Fruit fly (Drosophila melanogaster) whole organism, embryonic: ENCODE results near the gene Tmem214.

Experiments
- B-H2 ChIP-seq: fragments of 200-800 bp; sonication (Bioruptor generic); optimal IDR thresholded peaks from 2 replicates; lab custom pipeline; 2018; ENCODE audit warnings: missing biosample characterization, mild to moderate bottlenecking, missing genetic modification characterization
- Bgb ChIP-seq: fragments of 200-800 bp; sonication (Bioruptor generic); IDR thresholded peaks from 2 replicates; pipeline ENCODE4 v1.3.6; 2022; ENCODE audit warnings: missing biosample characterization, missing genetic modification characterization; ENCODE audit not compliant: partially characterized antibody
- CG1024 ChIP-seq: fragments of 200-800 bp; sonication (Bioruptor generic); IDR thresholded peaks from 2 replicates; pipeline ENCODE4 v1.3.6; 2022; ENCODE audit warnings: missing biosample characterization, missing genetic modification characterization
- CG10366 ChIP-seq: fragments of 200-800 bp; sonication (Bioruptor generic); IDR thresholded peaks from 2 replicates; pipeline ENCODE4 v1.3.6; 2022; ENCODE audit warnings: missing biosample characterization, missing genetic modification characterization
- CG10431 ChIP-seq: fragments of 200-800 bp; sonication (Bioruptor generic); optimal IDR thresholded peaks from 3 replicates; lab custom pipeline; 2018; ENCODE audit warnings: missing biosample characterization, mild to moderate bottlenecking, missing genetic modification characterization
- CG13287 ChIP-seq: fragments of 200-800 bp; sonication (Bioruptor generic); IDR thresholded peaks from 2 replicates; pipeline ENCODE4 v1.3.6; 2022; ENCODE audit warnings: missing biosample characterization, missing genetic modification characterization; ENCODE audit not compliant: partially characterized antibody
- CG13775 ChIP-seq: fragments of 200-800 bp; sonication (Bioruptor generic); optimal IDR thresholded peaks from 3 replicates; lab custom pipeline; 2017; ENCODE audit warnings: missing biosample characterization, mild to moderate bottlenecking, missing genetic modification characterization
- CG14710 ChIP-seq: fragments of 200-800 bp; sonication (Bioruptor generic); optimal IDR thresholded peaks from 3 replicates; lab custom pipeline; 2019; ENCODE audit warnings: missing biosample characterization, mild to moderate bottlenecking, missing genetic modification characterization, moderate library complexity
- CG15514 ChIP-seq: fragments of 200-800 bp; sonication (Bioruptor generic); optimal IDR thresholded peaks from 3 replicates; lab custom pipeline; 2017; ENCODE audit warnings: missing biosample characterization, missing genetic modification characterization, mild to moderate bottlenecking, moderate library complexity, missing genetic modification reagents
- CG17186 ChIP-seq: fragments of 200-800 bp; sonication (Bioruptor generic); optimal IDR thresholded peaks from 3 replicates; lab custom pipeline; 2017; ENCODE audit warnings: missing biosample characterization, missing genetic modification reagents, missing genetic modification characterization
- CG31224 ChIP-seq: fragments of 200-800 bp; sonication (Bioruptor generic); IDR thresholded peaks from 2 replicates; pipeline ENCODE4 v1.3.6; 2022; ENCODE audit warnings: missing biosample characterization, missing genetic modification characterization
- CG31388 ChIP-seq: fragments of 200-800 bp; sonication (Bioruptor generic); optimal IDR thresholded peaks from 2 replicates; lab custom pipeline; 2016; ENCODE audit warnings: missing biosample characterization, missing genetic modification characterization
- CG32767 ChIP-seq: fragments of 200-800 bp; sonication (Bioruptor generic); IDR thresholded peaks from 2 replicates; pipeline ENCODE4 v1.3.6; 2022; ENCODE audit warnings: missing biosample characterization, missing genetic modification characterization
- CG3726 ChIP-seq: fragments of 200-800 bp; sonication (Bioruptor generic); IDR thresholded peaks from 3 replicates; pipeline ENCODE4, ENCODE4 v1.3.6; 2022; ENCODE audit warnings: missing biosample characterization, missing genetic modification characterization
- CG6272 ChIP-seq: fragments of 200-800 bp; sonication (Bioruptor generic); IDR thresholded peaks from 2 replicates; pipeline ENCODE4 v1.3.6; 2022; ENCODE audit warnings: missing biosample characterization, missing genetic modification characterization
- CG9437 ChIP-seq: fragments of 200-800 bp; sonication (Bioruptor generic); optimal IDR thresholded peaks from 2 replicates; lab custom pipeline; 2018; ENCODE audit warnings: missing biosample characterization, mild to moderate bottlenecking, missing genetic modification characterization
- CkIIα-i1 ChIP-seq: fragments of 200-800 bp; sonication (Bioruptor generic); IDR thresholded peaks from 2 replicates; pipeline ENCODE4 v1.3.6; 2022; ENCODE audit warnings: missing biosample characterization, missing genetic modification characterization
- Dad ChIP-seq: fragments of 200-800 bp; sonication (Bioruptor generic); optimal IDR thresholded peaks from 3 replicates; lab custom pipeline; 2016; ENCODE audit warnings: missing biosample characterization, missing genetic modification characterization
- Deaf1 ChIP-seq: fragments of 200-800 bp; optimal IDR thresholded peaks from 3 replicates; lab custom pipeline; 2019; ENCODE audit warnings: missing biosample characterization, mild to moderate bottlenecking, missing genetic modification characterization, moderate library complexity
- Dp ChIP-seq: fragments of 200-800 bp; sonication (Bioruptor generic); optimal IDR thresholded peaks from 2 replicates; lab custom pipeline; 2018; ENCODE audit warnings: missing biosample characterization, mild to moderate bottlenecking, missing genetic modification characterization, moderate library complexity
- E2f2 ChIP-seq: fragments of 200-800 bp; sonication (Bioruptor generic); IDR thresholded peaks from 2 replicates; pipeline ENCODE4 v1.3.6; 2022; ENCODE audit warnings: missing biosample characterization, missing genetic modification characterization
- Ets65A ChIP-seq: fragments of 200-800 bp; sonication (Bioruptor generic); peaks from one replicate; lab custom pipeline; 2016; ENCODE audit warnings: missing biosample characterization, missing genetic modification characterization
- Gug ChIP-seq: fragments of 200-800 bp; sonication (Bioruptor generic); IDR thresholded peaks from 4 replicates; pipeline ENCODE4 v1.3.6; 2022; ENCODE audit warnings: missing biosample characterization, missing genetic modification characterization
- HHEX ChIP-seq: fragments of 200-800 bp; sonication (Bioruptor generic); optimal IDR thresholded peaks from 3 replicates; lab custom pipeline; 2017; ENCODE audit warnings: missing biosample characterization, mild to moderate bottlenecking, missing genetic modification characterization, missing genetic modification reagents
- Hey ChIP-seq: fragments of 200-800 bp; sonication (Bioruptor generic); optimal IDR thresholded peaks from 3 replicates; lab custom pipeline; 2018; ENCODE audit warnings: missing biosample characterization, mild to moderate bottlenecking, missing genetic modification characterization
- Max ChIP-seq: fragments of 200-800 bp; sonication (Bioruptor generic); optimal IDR thresholded peaks from 2 replicates; lab custom pipeline; 2016; ENCODE audit warnings: missing biosample characterization, mild to moderate bottlenecking, missing genetic modification characterization
- Myb ChIP-seq: fragments of 200-800 bp; sonication (Bioruptor generic); optimal IDR thresholded peaks from 2 replicates; lab custom pipeline; 2016; ENCODE audit warnings: missing biosample characterization, missing genetic modification characterization
- Neu2 ChIP-seq: fragments of 200-800 bp; sonication (Bioruptor generic); optimal IDR thresholded peaks from 3 replicates; lab custom pipeline; 2016; ENCODE audit warnings: missing biosample characterization, missing genetic modification characterization, borderline replicate concordance
- Usf ChIP-seq: fragments of 200-800 bp; sonication (Bioruptor generic); optimal IDR thresholded peaks from 2 replicates; lab custom pipeline; 2017; ENCODE audit warnings: missing genotype, missing biosample characterization, missing genetic modification characterization
- Xrp1 ChIP-seq: fragments of 200-800 bp; sonication (Bioruptor generic); IDR thresholded peaks from 2 replicates; pipeline ENCODE4 v1.3.6; 2022; ENCODE audit warnings: missing biosample characterization, missing genetic modification characterization
- YL-1 ChIP-seq: fragments of 200-800 bp; sonication (Bioruptor generic); optimal IDR thresholded peaks from 3 replicates; lab custom pipeline; 2017; ENCODE audit warnings: missing biosample characterization, mild to moderate bottlenecking, missing genetic modification characterization
- al ChIP-seq: fragments of 200-800 bp; sonication (Bioruptor generic); IDR thresholded peaks from 2 replicates; pipeline ENCODE4 v1.3.6; 2022; ENCODE audit warnings: missing biosample characterization, missing genetic modification characterization
- cas ChIP-seq: fragments of 200-800 bp; sonication (Bioruptor generic); IDR thresholded peaks from 2 replicates; pipeline ENCODE4 v1.3.6; 2022; ENCODE audit warnings: missing biosample characterization, missing genetic modification characterization
- ewg ChIP-seq: fragments of 200-800 bp; sonication (Bioruptor generic); optimal IDR thresholded peaks from 3 replicates; lab custom pipeline; 2017; ENCODE audit warnings: mild to moderate bottlenecking, missing biosample characterization, missing genetic modification reagents, missing genetic modification characterization
- fd3F ChIP-seq: fragments of 200-800 bp; sonication (Bioruptor generic); optimal IDR thresholded peaks from 2 replicates; lab custom pipeline; 2018; ENCODE audit warnings: missing biosample characterization, mild to moderate bottlenecking, missing genetic modification characterization, moderate library complexity
- ftz-f1 ChIP-seq: fragments of 200-800 bp; sonication (Bioruptor generic); optimal IDR thresholded peaks from 2 replicates; lab custom pipeline; 2016; ENCODE audit warnings: missing biosample characterization, missing genetic modification characterization
- gro ChIP-seq: fragments of 200-800 bp; sonication (Bioruptor generic); optimal IDR thresholded peaks from 2 replicates; lab custom pipeline; 2016; ENCODE audit warnings: missing biosample characterization, missing genetic modification characterization
- hbn ChIP-seq: fragments of 200-800 bp; sonication (Bioruptor generic); IDR thresholded peaks from 2 replicates; pipeline ENCODE4 v1.3.6; 2022; ENCODE audit warnings: missing biosample characterization, missing genetic modification characterization; ENCODE audit not compliant: partially characterized antibody
- lab ChIP-seq: fragments of 200-800 bp; sonication (Bioruptor generic); optimal IDR thresholded peaks from 3 replicates; lab custom pipeline; 2017; ENCODE audit warnings: missing biosample characterization, missing genetic modification characterization, mild to moderate bottlenecking, moderate library complexity, missing genetic modification reagents
- mirr ChIP-seq: fragments of 200-800 bp; sonication (Bioruptor generic); optimal IDR thresholded peaks from 3 replicates; lab custom pipeline; 2018; ENCODE audit warnings: missing biosample characterization, mild to moderate bottlenecking, missing genetic modification characterization
- otp ChIP-seq: fragments of 200-800 bp; sonication (Bioruptor generic); IDR thresholded peaks from 3 replicates; pipeline ENCODE4, ENCODE4 v1.3.6; 2022; ENCODE audit warnings: missing biosample characterization, missing genetic modification characterization
- phol ChIP-seq: fragments of 200-800 bp; sonication (Bioruptor generic); optimal IDR thresholded peaks from 3 replicates; lab custom pipeline; 2018; ENCODE audit warnings: missing biosample characterization, mild to moderate bottlenecking, missing genetic modification characterization, moderate library complexity
- pnt ChIP-seq: fragments of 200-800 bp; sonication (Bioruptor generic); optimal IDR thresholded peaks from 3 replicates; lab custom pipeline; 2016; ENCODE audit warnings: missing biosample characterization, missing genetic modification characterization
- psq ChIP-seq: fragments of 200-800 bp; sonication (Bioruptor generic); optimal IDR thresholded peaks from 2 replicates; lab custom pipeline; 2017; ENCODE audit warnings: missing biosample characterization, missing genetic modification characterization
- sens ChIP-seq: fragments of 200-800 bp; sonication (Bioruptor generic); peaks from one replicate; lab custom pipeline; 2016; ENCODE audit warnings: missing biosample characterization, missing genetic modification characterization
- tgo ChIP-seq: fragments of 200-800 bp; sonication (Bioruptor generic); IDR thresholded peaks from 3 replicates; pipeline ENCODE4 v1.3.6; 2022; ENCODE audit warnings: missing biosample characterization, missing genetic modification characterization
- trh ChIP-seq: fragments of 200-800 bp; sonication (Bioruptor generic); optimal IDR thresholded peaks from 2 replicates; lab custom pipeline; 2016; ENCODE audit warnings: missing biosample characterization, missing genetic modification characterization

Tmem214 gene

dm6 chr2L:10989162-10989561 is 19.1 kb upstream of the Tmem214 start, which contains the start of gene TTLL4A (continued):
- TF ChIP-seq Myb (GFP tag; lab: Kevin White, UChicago) (peak; percentile 85), CG13287 (GFP tag; lab: Robert Waterston, UW) (peak; percentile 99), hbn (GFP tag; lab: Robert Waterston, UW) (peak; percentile 98), CG15514 (peak; percentile 93), Bgb (GFP tag; lab: Robert Waterston, UW) (peak; percentile 99), CG17186 (GFP tag; lab: Kevin White, UChicago) (peak; percentile 94), CG1024 (GFP tag; lab: Robert Waterston, UW) (no peak), YL-1 (GFP tag; lab: Kevin White, UChicago) (peak; percentile 87), gro (GFP tag; lab: Kevin White, UChicago) (peak; percentile 50)

dm6 chr2L:10988026-10988425 is 18.0 kb upstream of the Tmem214 start:
- TF ChIP-seq E2f2 (GFP tag; lab: Robert Waterston, UW) (peak; percentile 65), sens (GFP tag; lab: Kevin White, UChicago) (peak; percentile 29), CG15514 (peak; percentile 83), Dp (GFP tag; lab: Kevin White, UChicago) (peak; percentile 31), Ets65A (GFP tag; lab: Kevin White, UChicago) (peak; percentile 43), Gug (GFP tag; lab: Robert Waterston, UW) (no peak), CG9437 (no peak), CG32767 (GFP tag; lab: Robert Waterston, UW) (peak; percentile 78)

dm6 chr2L:10987370-10987853 is 17.3 kb upstream of the Tmem214 start, which contains the start of the genes piwi and CG12253:
piwi (minus strand) TSS chr2L:10987420.
CG12253 (plus strand) TSS chr2L:10987806.
- TF ChIP-seq psq (GFP tag; lab: Kevin White, UChicago) (no peak), tgo (GFP tag; lab: Robert Waterston, UW) (peak; percentile 91), CG3726 (GFP tag; lab: Robert Waterston, UW) (no peak), Xrp1 (GFP tag; lab: Robert Waterston, UW) (peak; percentile 27; the same call in 1 of the 2 replicates), trh (GFP tag; lab: Kevin White, UChicago) (peak; percentile 63), Dad (GFP tag; lab: Kevin White, UChicago) (no peak), ewg (peak; percentile 64), cas (GFP tag; lab: Robert Waterston, UW) (no peak), fd3F (GFP tag; lab: Kevin White, UChicago) (peak; percentile 85), CG31224 (GFP tag; lab: Robert Waterston, UW) (no peak), CG13775 (peak; percentile 86), Hey (tag; lab: Kevin White, UChicago) (no peak), Dp (GFP tag; lab: Kevin White, UChicago) (peak; percentile 40), phol (tag; lab: Kevin White, UChicago) (peak; percentile 80), al (GFP tag; lab: Robert Waterston, UW) (peak; percentile 65; the same call in 1 of the 2 replicates), otp (GFP tag; lab: Robert Waterston, UW) (no peak), CG31388 (GFP tag; lab: Kevin White, UChicago) (no peak), pnt (GFP tag; lab: Kevin White, UChicago) (no peak), Neu2 (GFP tag; lab: Kevin White, UChicago) (no peak), ftz-f1 (GFP tag; lab: Kevin White, UChicago) (no peak), CG10431 (GFP tag; lab: Kevin White, UChicago) (no peak), Max (GFP tag; lab: Kevin White, UChicago) (peak; percentile 38), Ets65A (GFP tag; lab: Kevin White, UChicago) (peak; percentile 24), E2f2 (GFP tag; lab: Robert Waterston, UW) (peak; percentile 64), Usf (GFP tag; lab: Kevin White, UChicago) (peak; percentile 52), CG6272 (GFP tag; lab: Robert Waterston, UW) (no peak), CG10366 (GFP tag; lab: Robert Waterston, UW) (peak; percentile 72; the same call in 1 of the 2 replicates), mirr (GFP tag; lab: Kevin White, UChicago) (no peak), HHEX (GFP tag; lab: Kevin White, UChicago) (no peak), CG14710 (peak; percentile 59), B-H2 (GFP tag; lab: Kevin White, UChicago) (no peak), Deaf1 (no peak), lab (no peak), CkIIα-i1 (GFP tag; lab: Robert Waterston, UW) (no peak)
